Fruit fly (Drosophila melanogaster) whole organism, embryonic: ENCODE measurements around the gene tHMG1.

Experiments used
- Ada2b ChIP-seq: fragments of 200-800 bp; sonication (Bioruptor generic); IDR thresholded peaks from 2 replicates; pipeline ENCODE4 v1.3.6; 2022; ENCODE audit warnings: missing biosample characterization, missing genetic modification characterization
- CG10147 ChIP-seq: fragments of 200-800 bp; sonication (Bioruptor generic); optimal IDR thresholded peaks from 2 replicates; lab custom pipeline; 2019; ENCODE audit warnings: missing biosample characterization, mild to moderate bottlenecking, missing genetic modification characterization, moderate library complexity
- CG11504 ChIP-seq: fragments of 200-800 bp; sonication (Bioruptor generic); optimal IDR thresholded peaks from 3 replicates; lab custom pipeline; 2019; ENCODE audit warnings: missing biosample characterization, mild to moderate bottlenecking, missing genetic modification characterization, moderate library complexity
- CG12659 ChIP-seq: fragments of 200-800 bp; sonication (Bioruptor generic); optimal IDR thresholded peaks from 3 replicates; lab custom pipeline; 2017; ENCODE audit warnings: mild to moderate bottlenecking, missing biosample characterization, missing genetic modification reagents, missing genetic modification characterization
- CG12769 ChIP-seq: fragments of 200-800 bp; sonication (Bioruptor generic); optimal IDR thresholded peaks from 2 replicates; lab custom pipeline; 2019; ENCODE audit warnings: missing biosample characterization, mild to moderate bottlenecking, missing genetic modification characterization, moderate library complexity
- CG14710 ChIP-seq: fragments of 200-800 bp; sonication (Bioruptor generic); optimal IDR thresholded peaks from 3 replicates; lab custom pipeline; 2019; ENCODE audit warnings: missing biosample characterization, mild to moderate bottlenecking, missing genetic modification characterization, moderate library complexity
- CG17359 ChIP-seq: fragments of 200-800 bp; sonication (Bioruptor generic); optimal IDR thresholded peaks from 3 replicates; lab custom pipeline; 2018; ENCODE audit warnings: missing biosample characterization, mild to moderate bottlenecking, missing genetic modification characterization, moderate library complexity
- CG18599 ChIP-seq: fragments of 200-800 bp; sonication (Bioruptor generic); optimal IDR thresholded peaks from 3 replicates; lab custom pipeline; 2017; ENCODE audit warnings: missing biosample characterization, missing genetic modification characterization, mild to moderate bottlenecking, moderate library complexity, missing genetic modification reagents
- CG2120 ChIP-seq: fragments of 200-800 bp; sonication (Bioruptor generic); optimal IDR thresholded peaks from 3 replicates; lab custom pipeline; 2016; ENCODE audit warnings: missing biosample characterization, missing genetic modification characterization
- CG2678 ChIP-seq: fragments of 200-800 bp; sonication (Bioruptor generic); optimal IDR thresholded peaks from 3 replicates; lab custom pipeline; 2019; ENCODE audit warnings: missing biosample characterization, mild to moderate bottlenecking, missing genetic modification characterization, moderate library complexity
- CG3281 ChIP-seq: fragments of 200-800 bp; sonication (Bioruptor generic); optimal IDR thresholded peaks from 3 replicates; lab custom pipeline; 2017; ENCODE audit warnings: missing biosample characterization, mild to moderate bottlenecking, missing genetic modification characterization
- CG33557 ChIP-seq: fragments of 200-800 bp; sonication (Bioruptor generic); optimal IDR thresholded peaks from 2 replicates; lab custom pipeline; 2019; ENCODE audit warnings: missing biosample characterization, mild to moderate bottlenecking, missing genetic modification characterization, moderate library complexity
- CG4282 ChIP-seq: fragments of 200-800 bp; sonication (Bioruptor generic); optimal IDR thresholded peaks from 2 replicates; lab custom pipeline; 2016; ENCODE audit warnings: missing biosample characterization, missing genetic modification characterization
- CG8290 ChIP-seq, 3 experiments: fragments of 200-800 bp; sonication (Bioruptor generic); optimal IDR thresholded peaks; 2 replicates each; lab custom pipeline; 2016 to 2019; ENCODE audit warnings: missing biosample characterization in 3 of 3, missing genetic modification characterization in 3 of 3, mild to moderate bottlenecking in 2 of 3, moderate library complexity in 1 of 3
- CG9932 ChIP-seq: fragments of 200-800 bp; sonication (Bioruptor generic); IDR thresholded peaks from 2 replicates; pipeline ENCODE4 v1.3.6; 2022; ENCODE audit warnings: missing biosample characterization, missing genetic modification characterization
- CHES-1-like ChIP-seq: fragments of 200-800 bp; sonication (Bioruptor generic); optimal IDR thresholded peaks from 2 replicates; lab custom pipeline; 2016; ENCODE audit warnings: missing biosample characterization, missing genetic modification characterization
- Doc3 ChIP-seq: fragments of 200-800 bp; sonication (Bioruptor generic); IDR thresholded peaks from 3 replicates; pipeline ENCODE4 v1.3.6; 2022; ENCODE audit warnings: missing biosample characterization, missing genetic modification characterization; ENCODE audit not compliant: partially characterized antibody
- Fer3 ChIP-seq: fragments of 200-800 bp; sonication (Bioruptor generic); optimal IDR thresholded peaks from 2 replicates; lab custom pipeline; 2018; ENCODE audit warnings: missing biosample characterization, mild to moderate bottlenecking, missing genetic modification characterization, moderate library complexity
- H15 ChIP-seq: fragments of 200-800 bp; sonication (Bioruptor generic); IDR thresholded peaks from 3 replicates; pipeline ENCODE4 v1.3.6; 2022; ENCODE audit warnings: missing biosample characterization, missing genetic modification characterization
- Hand ChIP-seq: fragments of 200-800 bp; sonication (Bioruptor generic); optimal IDR thresholded peaks from 2 replicates; lab custom pipeline; 2017; ENCODE audit warnings: mild to moderate bottlenecking, missing biosample characterization, missing genetic modification reagents, missing genetic modification characterization
- Hmr ChIP-seq: fragments of 200-800 bp; sonication (Bioruptor generic); optimal IDR thresholded peaks from 3 replicates; lab custom pipeline; 2017; ENCODE audit warnings: mild to moderate bottlenecking, missing biosample characterization, missing genetic modification reagents, missing genetic modification characterization
- Lhr ChIP-seq: fragments of 200-800 bp; sonication (Bioruptor generic); optimal IDR thresholded peaks from 3 replicates; lab custom pipeline; 2017; ENCODE audit warnings: mild to moderate bottlenecking, missing biosample characterization, missing genetic modification reagents, missing genetic modification characterization
- Med ChIP-seq: fragments of 200-800 bp; sonication (Bioruptor generic); peaks from one replicate; lab custom pipeline; 2016; ENCODE audit warnings: missing biosample characterization, missing genetic modification characterization, mild to moderate bottlenecking, inconsistent platforms, moderate library complexity
- Myb ChIP-seq: fragments of 200-800 bp; sonication (Bioruptor generic); optimal IDR thresholded peaks from 2 replicates; lab custom pipeline; 2016; ENCODE audit warnings: missing biosample characterization, missing genetic modification characterization
- Nf-YB ChIP-seq: fragments of 200-800 bp; sonication (Bioruptor generic); optimal IDR thresholded peaks from 3 replicates; lab custom pipeline; 2019; ENCODE audit warnings: missing biosample characterization, mild to moderate bottlenecking, missing genetic modification characterization, moderate library complexity
- Rfx ChIP-seq: fragments of 200-800 bp; sonication (Bioruptor generic); IDR thresholded peaks from 2 replicates; pipeline ENCODE4 v1.3.6; 2022; ENCODE audit warnings: missing biosample characterization, missing genetic modification characterization
- Sox102F ChIP-seq: fragments of 200-800 bp; sonication (Bioruptor generic); optimal IDR thresholded peaks from 2 replicates; lab custom pipeline; 2018; ENCODE audit warnings: missing biosample characterization, mild to moderate bottlenecking, missing genetic modification characterization, moderate library complexity
- al ChIP-seq: fragments of 200-800 bp; sonication (Bioruptor generic); IDR thresholded peaks from 2 replicates; pipeline ENCODE4 v1.3.6; 2022; ENCODE audit warnings: missing biosample characterization, missing genetic modification characterization
- ase ChIP-seq: fragments of 200-800 bp; sonication (Bioruptor generic); IDR thresholded peaks from 3 replicates; pipeline ENCODE4 v1.3.6; 2022; ENCODE audit warnings: missing biosample characterization, missing genetic modification characterization
- caup ChIP-seq: fragments of 200-800 bp; sonication (Bioruptor generic); optimal IDR thresholded peaks from 3 replicates; lab custom pipeline; 2017; ENCODE audit warnings: missing biosample characterization, mild to moderate bottlenecking, missing genetic modification characterization, moderate library complexity; ENCODE audit not compliant: severe bottlenecking
- cwo ChIP-seq: fragments of 200-800 bp; sonication (Bioruptor generic); optimal IDR thresholded peaks from 3 replicates; lab custom pipeline; 2017; ENCODE audit warnings: missing biosample characterization, missing genetic modification characterization, mild to moderate bottlenecking, moderate library complexity, missing genetic modification reagents
- dm ChIP-seq: fragments of 200-800 bp; sonication (Bioruptor generic); optimal IDR thresholded peaks from 3 replicates; lab custom pipeline; 2016; ENCODE audit warnings: missing biosample characterization, missing genetic modification characterization
- dmrt99B ChIP-seq: fragments of 200-800 bp; sonication (Bioruptor generic); optimal IDR thresholded peaks from 2 replicates; lab custom pipeline; 2018; ENCODE audit warnings: missing biosample characterization, mild to moderate bottlenecking, missing genetic modification characterization, moderate library complexity
- dysf ChIP-seq: fragments of 200-800 bp; sonication (Bioruptor generic); IDR thresholded peaks from 3 replicates; pipeline ENCODE4 v1.3.6; 2022; ENCODE audit warnings: missing biosample characterization, missing genetic modification characterization
- esg ChIP-seq: fragments of 200-800 bp; sonication (Bioruptor generic); conservative IDR thresholded peaks from 2 replicates; pipeline ENCODE4 v1.3.6; 2022; ENCODE audit warnings: missing biosample characterization, missing genetic modification characterization
- ewg ChIP-seq: fragments of 200-800 bp; sonication (Bioruptor generic); optimal IDR thresholded peaks from 3 replicates; lab custom pipeline; 2017; ENCODE audit warnings: mild to moderate bottlenecking, missing biosample characterization, missing genetic modification reagents, missing genetic modification characterization
- hbn ChIP-seq: fragments of 200-800 bp; sonication (Bioruptor generic); IDR thresholded peaks from 2 replicates; pipeline ENCODE4 v1.3.6; 2022; ENCODE audit warnings: missing biosample characterization, missing genetic modification characterization; ENCODE audit not compliant: partially characterized antibody
- lab ChIP-seq: fragments of 200-800 bp; sonication (Bioruptor generic); optimal IDR thresholded peaks from 3 replicates; lab custom pipeline; 2017; ENCODE audit warnings: missing biosample characterization, missing genetic modification characterization, mild to moderate bottlenecking, moderate library complexity, missing genetic modification reagents
- lmd ChIP-seq: fragments of 200-800 bp; sonication (Bioruptor generic); IDR thresholded peaks from 2 replicates; pipeline ENCODE4 v1.3.6; 2022; ENCODE audit warnings: missing biosample characterization, missing genetic modification characterization
- mirr ChIP-seq: fragments of 200-800 bp; sonication (Bioruptor generic); optimal IDR thresholded peaks from 3 replicates; lab custom pipeline; 2018; ENCODE audit warnings: missing biosample characterization, mild to moderate bottlenecking, missing genetic modification characterization
- phol ChIP-seq: fragments of 200-800 bp; sonication (Bioruptor generic); optimal IDR thresholded peaks from 3 replicates; lab custom pipeline; 2018; ENCODE audit warnings: missing biosample characterization, mild to moderate bottlenecking, missing genetic modification characterization, moderate library complexity
- prd ChIP-seq, 3 experiments: fragments of >200 bp in 2 of 3; fragments of 200-800 bp in 1 of 3; sonication (Bioruptor generic) in 1 of 3; optimal IDR thresholded peaks in 2 of 3; IDR thresholded peaks in 1 of 3; 2 replicates in 2 of 3; 3 replicates in 1 of 3; pipeline versions ENCODE4 v1.3.6 to Lab custom; 2017 to 2022; ENCODE audit warnings: missing biosample characterization in 1 of 3, missing genetic modification characterization in 1 of 3
- pum ChIP-seq: fragments of 200-800 bp; sonication (Bioruptor generic); optimal IDR thresholded peaks from 2 replicates; lab custom pipeline; 2016; ENCODE audit warnings: missing biosample characterization, missing genetic modification characterization
- row ChIP-seq: fragments of 200-800 bp; sonication (Bioruptor generic); IDR thresholded peaks from 3 replicates; pipeline ENCODE4 v1.3.6; 2022; ENCODE audit warnings: missing biosample characterization, missing genetic modification characterization
- slbo ChIP-seq: fragments of 200-800 bp; sonication (Bioruptor generic); IDR thresholded peaks from 2 replicates; pipeline ENCODE4 v1.3.6; 2022; ENCODE audit warnings: missing biosample characterization, missing genetic modification characterization
- sob ChIP-seq: fragments of 200-800 bp; sonication (Bioruptor generic); IDR thresholded peaks from 2 replicates; pipeline ENCODE4 v1.3.6; 2022; ENCODE audit warnings: missing biosample characterization, missing genetic modification characterization
- wor ChIP-seq: fragments of 200-800 bp; sonication (Bioruptor generic); IDR thresholded peaks from 2 replicates; pipeline ENCODE4 v1.3.6; 2022; ENCODE audit warnings: missing biosample characterization, missing genetic modification characterization

The tHMG1 gene

dm6 chr3R:22503630-22504029 is 12.0 kb downstream of the tHMG1 start (continued):
- TF ChIP-seq CG18599 (GFP tag; lab: Kevin White, UChicago) (peak; percentile 76), Med (peak; percentile 72), H15 (GFP tag; lab: Robert Waterston, UW) (0 out of 3 replicates have a peak, but pooled peaks have one; percentile 11), pum (GFP tag; lab: Kevin White, UChicago) (no peak), sob (peak; percentile 49; the same call in 1 of the 2 replicates), CHES-1-like (GFP tag; lab: Kevin White, UChicago) (no peak), CG2678 (tag; lab: Kevin White, UChicago) (peak; percentile 43), CG4282 (GFP tag; lab: Kevin White, UChicago) (no peak), CG9932 (GFP tag; lab: Robert Waterston, UW) (peak; percentile 41; the same call in 1 of the 2 replicates), caup (GFP tag; lab: Kevin White, UChicago) (peak; percentile 30), mirr (GFP tag; lab: Kevin White, UChicago) (no peak), ase (GFP tag; lab: Robert Waterston, UW) (no peak), dysf (GFP tag; lab: Robert Waterston, UW) (0 out of 3 replicates have a peak, but pooled peaks have one; percentile 26), CG12769 (tag; lab: Kevin White, UChicago) (peak; percentile 66), CG8290 (GFP tag; optimal IDR thresholded peaks at IDR 0.05; lab: Kevin White, UChicago) (no peak), CG8290 (tag; optimal IDR thresholded peaks at IDR 0.05; lab: Kevin White, UChicago) (peak in 1 of 2 experiments; percentile 65), CG10147 (GFP tag; lab: Kevin White, UChicago) (peak; percentile 17), lab (GFP tag; lab: Kevin White, UChicago) (peak; percentile 72), CG17359 (tag; lab: Kevin White, UChicago) (peak; percentile 7), cwo (peak; percentile 29), prd (optimal IDR thresholded peaks at IDR 0.05; lab: Kevin White, UChicago) (no peak), prd (GFP tag; IDR thresholded peaks at IDR 0.05; lab: Robert Waterston, UW) (peak; percentile 40; the same call in 1 of the 3 replicates), row (GFP tag; lab: Robert Waterston, UW) (peak; percentile 48; the same call in 2 of the 3 replicates), Fer3 (tag; lab: Kevin White, UChicago) (peak; percentile 17), slbo (GFP tag; lab: Robert Waterston, UW) (peak; percentile 45; the same call in 1 of the 2 replicates), Nf-YB (GFP tag; lab: Kevin White, UChicago) (no peak), CG2120 (GFP tag; lab: Kevin White, UChicago) (peak; percentile 58), Hmr (peak; percentile 61), Ada2b (GFP tag; lab: Robert Waterston, UW) (peak; percentile 19; the same call in 1 of the 2 replicates), Hand (peak; percentile 3)

dm6 chr3R:22515384-22515783 is 23.8 kb downstream of the tHMG1 start:
- peak; percentile 8 for TF ChIP-seq Sox102F (GFP tag; lab: Kevin White, UChicago)
- no peak for TF ChIP-seq CG14710
- TF ChIP-seq ewg = no peak
- peak; percentile 54 for TF ChIP-seq Rfx (GFP tag; lab: Robert Waterston, UW)
- no peak for TF ChIP-seq Ada2b (GFP tag; lab: Robert Waterston, UW)
- TF ChIP-seq wor (GFP tag; lab: Robert Waterston, UW) = no peak
- TF ChIP-seq CG33557 (GFP tag; lab: Kevin White, UChicago) = no peak
- peak; percentile 17 for TF ChIP-seq CG11504 (tag; lab: Kevin White, UChicago)
- TF ChIP-seq CG12659 (GFP tag; lab: Kevin White, UChicago) = no peak
- no peak for TF ChIP-seq dm (GFP tag; lab: Kevin White, UChicago)
- 0 out of 2 replicates have a peak, but pooled peaks have one; percentile 19 for TF ChIP-seq esg (GFP tag; lab: Robert Waterston, UW)
- TF ChIP-seq hbn (GFP tag; lab: Robert Waterston, UW) = no peak
- TF ChIP-seq Myb (GFP tag; lab: Kevin White, UChicago) = no peak
- TF ChIP-seq Lhr (GFP tag; lab: Kevin White, UChicago) = no peak
- peak; percentile 12 for TF ChIP-seq CG17359 (tag; lab: Kevin White, UChicago)
- no peak; the same call in 1 of the 2 replicates for TF ChIP-seq lmd
- TF ChIP-seq dmrt99B = peak; percentile 19
- TF ChIP-seq sob = no peak
- peak; percentile 46; the same call in 1 of the 3 replicates for TF ChIP-seq dysf (GFP tag; lab: Robert Waterston, UW)
- TF ChIP-seq CG3281 (GFP tag; lab: Kevin White, UChicago) = no peak
- TF ChIP-seq al (GFP tag; lab: Robert Waterston, UW) = no peak
- peak; percentile 12 for TF ChIP-seq phol (tag; lab: Kevin White, UChicago)
- no peak for TF ChIP-seq Doc3 (GFP tag; lab: Robert Waterston, UW)
